Worm (Caenorhabditis elegans): Measurements from ENCODE around the gene C47E8.11.

DNA sequence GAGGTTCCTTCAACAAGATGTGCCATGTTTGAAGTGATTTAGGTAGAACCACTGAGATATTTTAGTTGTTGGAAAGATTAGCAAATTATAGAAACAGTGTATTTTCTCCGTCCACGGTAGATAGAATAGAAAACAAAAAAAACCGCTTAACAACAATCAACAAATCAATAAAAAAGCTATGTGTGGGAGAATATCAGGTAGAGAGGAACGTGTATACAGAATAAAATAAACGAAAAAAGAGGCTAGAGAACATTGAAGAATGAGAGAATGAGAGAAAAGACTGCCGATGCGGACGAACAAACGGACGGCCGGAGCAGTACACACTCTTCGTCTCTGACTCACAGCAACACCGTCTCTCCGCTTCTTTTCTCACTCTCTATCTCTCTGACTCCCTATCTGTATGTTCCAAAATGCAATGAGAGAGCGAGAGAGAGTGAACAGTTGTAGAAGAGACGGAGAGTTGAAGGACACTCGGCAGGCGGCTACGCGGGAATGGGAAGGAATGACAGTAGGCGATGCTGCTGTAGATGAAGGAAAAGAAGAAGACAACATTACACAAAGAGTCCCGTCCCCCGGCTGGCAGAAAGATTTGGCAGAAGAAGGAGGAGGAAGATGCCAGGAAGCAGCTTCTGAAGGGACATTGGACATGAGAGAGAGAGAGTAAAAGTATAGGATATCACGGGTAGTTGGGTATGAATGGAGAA, 8.3 kb downstream of the C47E8.11 start, which contains the start of gene unc-112:
- TF ChIP-seq dao-5 (tag; optimal IDR thresholded peaks at IDR 0.05) (no peak), him-1 (tag; optimal IDR thresholded peaks at IDR 0.05) (peak; percentile 50), W03F9.2 (tag; optimal IDR thresholded peaks at IDR 0.05) (peak; percentile 77)

Data from whole organism, L4/young adult.